Worm (Caenorhabditis elegans) whole organism, late embryonic: Measurements from ENCODE around the gene R12B2.3.
A peak's percentile ranks its signal among the peaks of the same experiment; 100 is the strongest.

Experiments used
- F13H6.1 ChIP-seq: sonication (generic microtip); optimal IDR thresholded peaks from 2 replicates; lab custom pipeline; 2016; ENCODE audit warnings: missing genetic modification characterization, missing compliant biosample characterization
- K02D7.2 ChIP-seq: sonication (generic microtip); optimal IDR thresholded peaks from 2 replicates; lab custom pipeline; 2017; ENCODE audit warnings: mild to moderate bottlenecking, missing genetic modification characterization, missing compliant biosample characterization
- Y22D7AL.16 ChIP-seq: sonication (generic microtip); optimal IDR thresholded peaks from 2 replicates; lab custom pipeline; 2016; ENCODE audit warnings: missing genetic modification characterization, missing compliant biosample characterization
- ahr-1 ChIP-seq: sonication (generic microtip); optimal IDR thresholded peaks from 2 replicates; lab custom pipeline; 2016; ENCODE audit warnings: missing genetic modification characterization, missing compliant biosample characterization
- ama-1 ChIP-seq: fragments of 150-350 bp; optimal IDR thresholded peaks from 2 replicates; lab custom pipeline; 2014
- ceh-14 ChIP-seq: sonication (generic microtip); optimal IDR thresholded peaks from 2 replicates; lab custom pipeline; 2016; ENCODE audit warnings: missing genotype, missing genetic modification characterization, missing compliant biosample characterization
- ceh-18 ChIP-seq: sonication (generic microtip); optimal IDR thresholded peaks from 2 replicates; lab custom pipeline; 2016; ENCODE audit warnings: missing genetic modification characterization, missing compliant biosample characterization
- ceh-19 ChIP-seq: fragments of 200-800 bp; sonication (Bioruptor generic); optimal IDR thresholded peaks from 2 replicates; lab custom pipeline; 2018; ENCODE audit warnings: mild to moderate bottlenecking, missing genetic modification characterization, missing compliant biosample characterization
- ceh-2 ChIP-seq: sonication (generic microtip); optimal IDR thresholded peaks from 2 replicates; lab custom pipeline; 2016; ENCODE audit warnings: missing genotype, missing genetic modification characterization, missing compliant biosample characterization
- ceh-24 ChIP-seq: sonication (generic microtip); optimal IDR thresholded peaks from 2 replicates; lab custom pipeline; 2016; ENCODE audit warnings: mild to moderate bottlenecking, missing genetic modification characterization, missing compliant biosample characterization
- ceh-30 ChIP-seq: fragments of 150-350 bp; optimal IDR thresholded peaks from 2 replicates; lab custom pipeline; 2014; ENCODE audit warnings: missing biosample characterization, missing genetic modification characterization
- ceh-31 ChIP-seq: sonication (generic microtip); optimal IDR thresholded peaks from 2 replicates; lab custom pipeline; 2016; ENCODE audit warnings: missing genetic modification characterization, missing compliant biosample characterization
- ceh-34 ChIP-seq: sonication (generic microtip); optimal IDR thresholded peaks from 2 replicates; lab custom pipeline; 2016; ENCODE audit warnings: mild to moderate bottlenecking, missing genetic modification characterization, missing compliant biosample characterization
- ceh-48 ChIP-seq: sonication (generic microtip); optimal IDR thresholded peaks from 2 replicates; lab custom pipeline; 2016; ENCODE audit warnings: missing genetic modification characterization, inconsistent platforms, missing compliant biosample characterization
- ceh-6 ChIP-seq: fragments of 200-800 bp; sonication (Bioruptor generic); optimal IDR thresholded peaks from 2 replicates; lab custom pipeline; 2018; ENCODE audit warnings: mild to moderate bottlenecking, missing genetic modification characterization, missing compliant biosample characterization
- ceh-9 ChIP-seq: sonication (generic microtip); optimal IDR thresholded peaks from 2 replicates; lab custom pipeline; 2016; ENCODE audit warnings: mild to moderate bottlenecking, missing genetic modification characterization, inconsistent platforms, missing compliant biosample characterization
- che-1 ChIP-seq: sonication (generic microtip); optimal IDR thresholded peaks from 2 replicates; lab custom pipeline; 2016; ENCODE audit warnings: mild to moderate bottlenecking, missing genetic modification characterization, missing compliant biosample characterization
- dve-1 ChIP-seq: sonication (generic microtip); optimal IDR thresholded peaks from 2 replicates; lab custom pipeline; 2017; ENCODE audit warnings: antibody characterized with exemption, mild to moderate bottlenecking, missing genetic modification characterization, missing compliant biosample characterization
- elt-2 ChIP-seq: sonication (generic microtip); optimal IDR thresholded peaks from 2 replicates; lab custom pipeline; 2016; ENCODE audit warnings: missing genetic modification reagents, missing genetic modification characterization, missing compliant biosample characterization
- elt-4 ChIP-seq: sonication (generic microtip); optimal IDR thresholded peaks from 2 replicates; lab custom pipeline; 2016; ENCODE audit warnings: missing genetic modification characterization, missing compliant biosample characterization
- ets-4 ChIP-seq: sonication (generic microtip); optimal IDR thresholded peaks from 2 replicates; lab custom pipeline; 2016; ENCODE audit warnings: missing genetic modification characterization, missing compliant biosample characterization
- fax-1 ChIP-seq: sonication (generic microtip); optimal IDR thresholded peaks from 2 replicates; lab custom pipeline; 2016; ENCODE audit warnings: missing genotype, missing genetic modification characterization, missing compliant biosample characterization
- fkh-10 ChIP-seq: fragments of 150-350 bp; optimal IDR thresholded peaks from 2 replicates; lab custom pipeline; 2014; ENCODE audit warnings: missing biosample characterization, missing genetic modification reagents, missing genetic modification characterization
- fkh-6 ChIP-seq: sonication (generic microtip); optimal IDR thresholded peaks from 2 replicates; lab custom pipeline; 2016; ENCODE audit warnings: missing genetic modification characterization, missing compliant biosample characterization
- gmeb-2 ChIP-seq: sonication (generic microtip); optimal IDR thresholded peaks from 2 replicates; lab custom pipeline; 2016; ENCODE audit warnings: missing genetic modification characterization, inconsistent platforms, missing compliant biosample characterization
- hlh-13 ChIP-seq: fragments of 200-800 bp; sonication (Bioruptor generic); optimal IDR thresholded peaks from 2 replicates; lab custom pipeline; 2018; ENCODE audit warnings: mild to moderate bottlenecking, missing genetic modification characterization, missing compliant biosample characterization
- hlh-30 ChIP-seq: sonication (generic microtip); optimal IDR thresholded peaks from 2 replicates; lab custom pipeline; 2017; ENCODE audit warnings: antibody characterized with exemption, missing genetic modification characterization, missing compliant biosample characterization; ENCODE audit not compliant: insufficient read depth
- hlh-8 ChIP-seq: sonication (generic microtip); optimal IDR thresholded peaks from 2 replicates; lab custom pipeline; 2016; ENCODE audit warnings: missing genotype, missing genetic modification characterization, missing compliant biosample characterization
- lim-6 ChIP-seq: sonication (generic microtip); optimal IDR thresholded peaks from 2 replicates; lab custom pipeline; 2016; ENCODE audit warnings: missing genetic modification characterization, missing compliant biosample characterization
- madf-2 ChIP-seq: sonication (generic microtip); optimal IDR thresholded peaks from 2 replicates; lab custom pipeline; 2017; ENCODE audit warnings: missing genetic modification characterization, missing compliant biosample characterization
- mec-3 ChIP-seq: sonication (generic microtip); optimal IDR thresholded peaks from 2 replicates; lab custom pipeline; 2016; ENCODE audit warnings: borderline replicate concordance, missing genetic modification characterization, missing compliant biosample characterization
- nfya-1 ChIP-seq: sonication (generic microtip); optimal IDR thresholded peaks from 2 replicates; lab custom pipeline; 2017; ENCODE audit warnings: missing genetic modification characterization, mild to moderate bottlenecking, missing compliant biosample characterization, antibody characterized with exemption, moderate library complexity
- nhr-11 ChIP-seq: fragments of 150-350 bp; optimal IDR thresholded peaks from 2 replicates; lab custom pipeline; 2014; ENCODE audit warnings: missing biosample characterization, missing genetic modification characterization
- npax-4 ChIP-seq: sonication (generic microtip); optimal IDR thresholded peaks from 2 replicates; lab custom pipeline; 2016; ENCODE audit warnings: missing genetic modification characterization, missing compliant biosample characterization
- odd-2 ChIP-seq: sonication (generic microtip); optimal IDR thresholded peaks from 2 replicates; lab custom pipeline; 2017; ENCODE audit warnings: antibody characterized with exemption, mild to moderate bottlenecking, missing genetic modification characterization, missing compliant biosample characterization
- pag-3 ChIP-seq: sonication (generic microtip); optimal IDR thresholded peaks from 2 replicates; lab custom pipeline; 2016; ENCODE audit warnings: missing compliant biosample characterization, missing genetic modification characterization, borderline replicate concordance
- pat-9 ChIP-seq: fragments of 200-800 bp; sonication (Bioruptor generic); optimal IDR thresholded peaks from 2 replicates; lab custom pipeline; 2018; ENCODE audit warnings: mild to moderate bottlenecking, missing genetic modification characterization, moderate library complexity, missing compliant biosample characterization
- pax-1 ChIP-seq: fragments of 150-350 bp; optimal IDR thresholded peaks from 2 replicates; lab custom pipeline; 2014; ENCODE audit warnings: missing biosample characterization, missing genetic modification characterization
- pqm-1 ChIP-seq: sonication (generic microtip); optimal IDR thresholded peaks from 2 replicates; lab custom pipeline; 2016; ENCODE audit warnings: missing genetic modification characterization, missing compliant biosample characterization
- ref-2 ChIP-seq: sonication (generic microtip); optimal IDR thresholded peaks from 2 replicates; lab custom pipeline; 2016; ENCODE audit warnings: missing genetic modification characterization, missing compliant biosample characterization
- sox-2 ChIP-seq: fragments of 200-800 bp; sonication (Bioruptor generic); IDR thresholded peaks from 2 replicates; pipeline ENCODE4 v1.3.6; 2022; ENCODE audit warnings: missing genetic modification reagents, missing genetic modification characterization, missing compliant biosample characterization
- ttx-3 ChIP-seq: sonication (generic microtip); optimal IDR thresholded peaks from 2 replicates; lab custom pipeline; 2016; ENCODE audit warnings: missing genetic modification reagents, missing genetic modification characterization, missing compliant biosample characterization
- unc-3 ChIP-seq, 2 experiments: fragments of 200-800 bp in 1 of 2; sonication (Bioruptor generic) in 1 of 2; sonication (generic microtip) in 1 of 2; conservative IDR thresholded peaks in 1 of 2; optimal IDR thresholded peaks in 1 of 2; 2 replicates each; pipeline versions ENCODE4 v1.3.6 to Lab custom; 2016 to 2022; ENCODE audit warnings: missing compliant biosample characterization in 2 of 2, missing genetic modification characterization in 2 of 2, missing genetic modification reagents in 1 of 2
- unc-42 ChIP-seq: sonication (generic microtip); optimal IDR thresholded peaks from 2 replicates; lab custom pipeline; 2016; ENCODE audit warnings: missing genotype, missing genetic modification characterization, missing compliant biosample characterization
- unc-55 ChIP-seq: sonication (generic microtip); optimal IDR thresholded peaks from 2 replicates; lab custom pipeline; 2017; ENCODE audit warnings: missing biosample characterization, missing genetic modification reagents, missing genetic modification characterization
- unc-86 ChIP-seq: sonication (generic microtip); optimal IDR thresholded peaks from 2 replicates; lab custom pipeline; 2016; ENCODE audit warnings: missing genetic modification characterization, missing compliant biosample characterization
- zip-5 ChIP-seq: sonication (generic microtip); optimal IDR thresholded peaks from 2 replicates; lab custom pipeline; 2016; ENCODE audit warnings: missing genetic modification characterization, missing compliant biosample characterization
- ztf-16 ChIP-seq: sonication (generic microtip); optimal IDR thresholded peaks from 2 replicates; lab custom pipeline; 2017; ENCODE audit warnings: missing genetic modification characterization, missing compliant biosample characterization

R12B2.3 gene

DNA sequence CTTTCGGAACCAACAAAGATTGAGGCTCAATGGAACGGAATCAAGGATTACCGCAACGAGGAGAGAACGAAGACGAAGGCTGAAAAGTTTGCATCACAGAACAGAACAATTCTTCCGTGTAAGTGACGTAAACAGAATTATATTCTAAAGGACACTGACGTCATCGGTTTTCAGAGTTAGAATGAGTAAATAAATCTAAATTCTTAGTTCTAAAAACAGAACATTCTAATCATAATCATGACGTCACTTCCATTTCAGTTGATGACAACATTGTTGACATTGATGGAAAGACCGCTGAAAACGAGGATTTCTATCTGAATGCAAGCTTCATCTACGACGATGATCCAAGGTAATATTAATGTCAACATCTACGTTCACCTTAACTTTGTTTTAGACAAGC, 41.4 kb upstream of the R12B2.3 start:
- TF ChIP-seq fkh-6 (tag; lab: Kevin White, UChicago) (no peak), zip-5 (tag; lab: Kevin White, UChicago) (no peak), ceh-34 (tag; lab: Kevin White, UChicago) (no peak), fax-1 (no peak), Y22D7AL.16 (no peak), ceh-19 (GFP tag; lab: Kevin White, UChicago) (no peak), elt-2 (tag; lab: Kevin White, UChicago) (no peak), pqm-1 (tag; lab: Kevin White, UChicago) (no peak), K02D7.2 (tag; lab: Kevin White, UChicago) (no peak), npax-4 (tag; lab: Kevin White, UChicago) (no peak), unc-42 (tag; lab: Kevin White, UChicago) (no peak)
- TF ChIP-seq, all 69 proteins: peak for 0

DNA sequence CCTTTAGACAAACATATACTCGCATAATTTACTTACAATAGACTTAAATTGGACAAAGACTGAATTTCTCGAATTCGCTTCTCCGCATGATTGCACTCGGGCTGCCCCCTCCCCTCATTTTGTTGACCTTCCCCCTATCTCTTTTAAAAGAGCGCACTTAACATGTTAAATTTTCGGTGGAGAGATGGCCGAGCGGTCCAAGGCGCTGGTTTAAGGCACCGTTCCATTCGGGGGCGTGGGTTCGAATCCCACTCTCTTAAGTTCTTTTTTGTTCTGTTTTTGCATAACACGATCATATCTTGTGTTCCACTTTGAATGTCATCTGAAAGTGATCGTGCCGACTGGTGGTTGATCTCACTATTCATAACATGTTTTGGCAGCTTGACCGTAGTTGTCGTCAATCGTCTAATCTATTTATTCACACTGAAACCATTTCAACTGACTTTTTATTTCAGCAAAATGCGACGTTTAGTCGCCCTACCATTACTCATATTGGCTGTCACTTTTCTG, 35.6 kb upstream of the R12B2.3 start, which contains the start of gene cutl-23:
TSS of gene cutl-23 (plus strand) at position 460 of the 510 bp plus-strand sequence.
- no peak for TF ChIP-seq ceh-30 (tag; lab: Kevin White, UChicago)
- TF ChIP-seq unc-42 (tag; lab: Kevin White, UChicago): no peak
- TF ChIP-seq nfya-1: peak; percentile 23
- no peak for TF ChIP-seq hlh-8 (tag; lab: Kevin White, UChicago)
- TF ChIP-seq unc-86: no peak
- TF ChIP-seq zip-5 (tag; lab: Kevin White, UChicago): no peak
- peak; percentile 59 for TF ChIP-seq ceh-6 (GFP tag; lab: Kevin White, UChicago)
- peak; percentile 50 for TF ChIP-seq ets-4 (tag; lab: Kevin White, UChicago)
- no peak for TF ChIP-seq elt-2 (tag; lab: Kevin White, UChicago)
- TF ChIP-seq ceh-9: peak; percentile 34
- peak; percentile 23 for TF ChIP-seq pat-9
- no peak for TF ChIP-seq pqm-1 (tag; lab: Kevin White, UChicago)
- TF ChIP-seq ceh-18: no peak
- peak; percentile 22 for TF ChIP-seq fax-1
- TF ChIP-seq unc-3 (GFP tag; conservative IDR thresholded peaks at IDR 0.05; lab: Robert Waterston, UW): 0 out of 2 replicates have a peak, but pooled peaks have one; percentile 16
- TF ChIP-seq unc-3 (tag; optimal IDR thresholded peaks at IDR 0.05; lab: Kevin White, UChicago): no peak
- TF ChIP-seq ceh-24 (tag; lab: Kevin White, UChicago): no peak
- no peak for TF ChIP-seq ahr-1 (tag; lab: Kevin White, UChicago)
- TF ChIP-seq hlh-13: no peak
- TF ChIP-seq gmeb-2 (tag; lab: Kevin White, UChicago): peak; percentile 58
- TF ChIP-seq ceh-31 (tag; lab: Kevin White, UChicago): peak; percentile 50
- TF ChIP-seq ama-1 (lab: Kevin White, UChicago): no peak
- TF ChIP-seq ceh-19 (GFP tag; lab: Kevin White, UChicago): no peak
- TF ChIP-seq unc-55 (GFP tag; lab: Kevin White, UChicago): no peak
- no peak for TF ChIP-seq npax-4 (tag; lab: Kevin White, UChicago)
- peak; percentile 59 for TF ChIP-seq che-1 (tag; lab: Kevin White, UChicago)
- peak; percentile 11 for TF ChIP-seq ceh-34 (tag; lab: Kevin White, UChicago)
- TF ChIP-seq pax-1 (tag; lab: Kevin White, UChicago): no peak
- no peak for TF ChIP-seq hlh-30 (tag; lab: Kevin White, UChicago)
- TF ChIP-seq Y22D7AL.16: peak; percentile 38
- TF ChIP-seq dve-1 (tag; lab: Kevin White, UChicago): no peak
- TF ChIP-seq lim-6: no peak
- peak; percentile 5; the same call in 1 of the 2 replicates for TF ChIP-seq sox-2 (GFP tag; lab: Robert Waterston, UW)
- no peak for TF ChIP-seq nhr-11 (tag; lab: Kevin White, UChicago)
- TF ChIP-seq madf-2 (tag; lab: Kevin White, UChicago): peak; percentile 28
- peak; percentile 27 for TF ChIP-seq F13H6.1 (tag; lab: Kevin White, UChicago)
- TF ChIP-seq ref-2 (tag; lab: Kevin White, UChicago): no peak
- TF ChIP-seq ceh-14 (tag; lab: Kevin White, UChicago): no peak
- peak; percentile 61 for TF ChIP-seq ztf-16 (tag; lab: Kevin White, UChicago)
- no peak for TF ChIP-seq pag-3
- no peak for TF ChIP-seq mec-3 (tag; lab: Kevin White, UChicago)
- TF ChIP-seq fkh-6 (tag; lab: Kevin White, UChicago): peak; percentile 33
- no peak for TF ChIP-seq ceh-2
- no peak for TF ChIP-seq elt-4 (tag; lab: Kevin White, UChicago)
- TF ChIP-seq odd-2 (tag; lab: Kevin White, UChicago): no peak
- TF ChIP-seq fkh-10 (GFP tag; lab: Kevin White, UChicago): no peak
- TF ChIP-seq ceh-48 (tag; lab: Kevin White, UChicago): peak; percentile 42
- TF ChIP-seq ttx-3 (tag; lab: Kevin White, UChicago): no peak
